Worm (Caenorhabditis elegans) whole organism, mixed stage, embryonic: ENCODE measurements around the gene K06H6.2.

Experiments
- M03D4.4 ChIP-seq: sonication (generic microtip); optimal IDR thresholded peaks from 2 replicates; lab custom pipeline; 2017; ENCODE audit warnings: mild to moderate bottlenecking, missing genetic modification characterization, missing compliant biosample characterization
- ceh-43 ChIP-seq: fragments of 200-800 bp; sonication (Bioruptor generic); optimal IDR thresholded peaks from 2 replicates; lab custom pipeline; 2018; ENCODE audit warnings: mild to moderate bottlenecking, missing genetic modification characterization, moderate library complexity, missing compliant biosample characterization
- elt-1 ChIP-seq: sonication (generic microtip); optimal IDR thresholded peaks from 2 replicates; lab custom pipeline; 2017; ENCODE audit warnings: missing genetic modification characterization, mild to moderate bottlenecking, missing compliant biosample characterization, antibody characterized with exemption, moderate library complexity, borderline replicate concordance; ENCODE audit not compliant: insufficient read depth
- elt-3 ChIP-seq: fragments of 150-350 bp; optimal IDR thresholded peaks from 2 replicates; lab custom pipeline; 2014; ENCODE audit warnings: missing biosample characterization, missing genetic modification characterization
- lin-13 ChIP-seq: fragments of 150-350 bp; optimal IDR thresholded peaks from 2 replicates; lab custom pipeline; 2014; ENCODE audit warnings: missing biosample characterization, missing genetic modification characterization
- lsy-2 ChIP-seq: fragments of 150-350 bp; optimal IDR thresholded peaks from 2 replicates; lab custom pipeline; 2014; ENCODE audit warnings: missing biosample characterization, missing genetic modification characterization
- mab-5 ChIP-seq: fragments of 150-350 bp; optimal IDR thresholded peaks from 2 replicates; lab custom pipeline; 2014; ENCODE audit warnings: missing biosample characterization, missing genetic modification characterization
- nhr-12 ChIP-seq: fragments of 150-350 bp; optimal IDR thresholded peaks from 2 replicates; lab custom pipeline; 2014; ENCODE audit warnings: missing biosample characterization, missing genetic modification characterization
- nhr-28 ChIP-seq: fragments of 150-350 bp; optimal IDR thresholded peaks from 2 replicates; lab custom pipeline; 2014; ENCODE audit warnings: missing biosample characterization, missing genetic modification characterization
- nhr-76 ChIP-seq: sonication (generic microtip); optimal IDR thresholded peaks from 2 replicates; lab custom pipeline; 2017; ENCODE audit warnings: missing biosample characterization, missing genetic modification characterization
- unc-39 ChIP-seq: fragments of 150-350 bp; optimal IDR thresholded peaks from 2 replicates; lab custom pipeline; 2014; ENCODE audit warnings: missing biosample characterization, missing genetic modification characterization
- unc-62 ChIP-seq: fragments of 150-350 bp; optimal IDR thresholded peaks from 2 replicates; lab custom pipeline; 2014; ENCODE audit warnings: missing biosample characterization, missing genetic modification reagents, missing genetic modification characterization
- ztf-11 ChIP-seq: fragments of 150-350 bp; optimal IDR thresholded peaks from 2 replicates; lab custom pipeline; 2014; ENCODE audit warnings: missing biosample characterization, missing genetic modification characterization

DNA sequence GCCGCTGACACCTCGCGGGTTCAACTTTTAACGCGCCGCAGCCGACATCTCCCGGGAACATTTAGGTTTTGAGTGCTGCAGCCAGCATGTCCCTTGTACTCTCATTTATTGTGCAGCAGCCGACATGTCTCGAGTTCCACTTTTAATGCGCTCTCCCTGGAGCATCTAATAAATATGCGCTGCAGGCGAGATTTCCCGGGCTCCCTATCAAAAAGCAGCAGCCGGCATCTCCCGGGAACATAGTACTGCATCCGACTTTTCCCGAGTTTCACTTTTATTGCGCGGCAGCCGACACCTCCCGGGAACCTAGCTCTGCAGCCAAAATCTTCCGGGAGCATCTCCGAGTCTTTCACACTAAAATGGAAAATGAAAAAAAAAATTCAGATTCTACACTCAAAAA lies 35.4 kb downstream of the K06H6.2 start:
- TF ChIP-seq elt-3 (tag; lab: Kevin White, UChicago) (no peak), lin-13 (no peak), nhr-28 (tag; lab: Kevin White, UChicago) (no peak), ceh-43 (no peak), nhr-76 (no peak), unc-62 (GFP tag; lab: Kevin White, UChicago) (no peak), elt-1 (tag; lab: Kevin White, UChicago) (no peak), lsy-2 (tag; lab: Kevin White, UChicago) (no peak), nhr-12 (tag; lab: Kevin White, UChicago) (no peak), unc-39 (tag; lab: Kevin White, UChicago) (no peak), ztf-11 (tag; lab: Kevin White, UChicago) (no peak), mab-5 (tag; lab: Kevin White, UChicago) (no peak), M03D4.4 (tag; lab: Kevin White, UChicago) (no peak)
